Worm (Caenorhabditis elegans): ENCODE measurements around the gene K10G4.10.

ce11 chrV:17258868-17259267 is 14.5 kb upstream of the K10G4.10 start, which contains the start of gene fbxa-85:
- no peak for TF ChIP-seq dpl-1 (GFP tag; optimal IDR thresholded peaks at IDR 0.05)
- no peak for TF ChIP-seq unc-130 (GFP tag; optimal IDR thresholded peaks at IDR 0.05)
- no peak for TF ChIP-seq saeg-2 (GFP tag; IDR thresholded peaks at IDR 0.05)
- no peak for TF ChIP-seq lin-39 (tag; optimal IDR thresholded peaks at IDR 0.05)
- TF ChIP-seq Y48G9A.11 (GFP tag; IDR thresholded peaks at IDR 0.05): no peak
- no peak for TF ChIP-seq set-16 (GFP tag; IDR thresholded peaks at IDR 0.05)
- no peak for TF ChIP-seq egl-43 (GFP tag; IDR thresholded peaks at IDR 0.05)
- TF ChIP-seq F10B5.3 (tag; optimal IDR thresholded peaks at IDR 0.05): no peak
- TF ChIP-seq fos-1 (tag; optimal IDR thresholded peaks at IDR 0.05): no peak
